Worm (Caenorhabditis elegans) whole organism, L4 larva: Measurements from ENCODE around the gene srx-14.
A peak's percentile ranks its signal among the peaks of the same experiment; 100 is the strongest.

ENCODE experiments used
- D1046.2 ChIP-seq: fragments of 200-800 bp; sonication (Bioruptor generic); IDR thresholded peaks from 2 replicates; pipeline ENCODE4 v1.3.6; 2022; ENCODE audit warnings: missing genetic modification characterization, missing compliant biosample characterization
- F37D6.2 ChIP-seq: sonication (generic microtip); optimal IDR thresholded peaks from 2 replicates; lab custom pipeline; 2016; ENCODE audit warnings: mild to moderate bottlenecking, missing genetic modification characterization, missing compliant biosample characterization
- T26A8.4 ChIP-seq: fragments of 200-800 bp; sonication (Bioruptor generic); IDR thresholded peaks from 2 replicates; pipeline ENCODE4 v1.3.6; 2022; ENCODE audit warnings: missing genetic modification characterization, missing compliant biosample characterization
- Y48G9A.11 ChIP-seq: fragments of 200-800 bp; sonication (Bioruptor generic); IDR thresholded peaks from 2 replicates; pipeline ENCODE4 v1.3.6; 2022; ENCODE audit warnings: missing genetic modification reagents, missing genetic modification characterization, missing compliant biosample characterization
- aha-1 ChIP-seq: fragments of 150-350 bp; peaks from one replicate; lab custom pipeline; 2014; ENCODE audit warnings: missing biosample characterization, missing genetic modification characterization
- aly-2 ChIP-seq: sonication (generic microtip); optimal IDR thresholded peaks from 2 replicates; lab custom pipeline; 2018; ENCODE audit warnings: missing biosample characterization, missing genetic modification characterization
- ceh-32 ChIP-seq: sonication (generic microtip); optimal IDR thresholded peaks from 2 replicates; lab custom pipeline; 2016; ENCODE audit warnings: mild to moderate bottlenecking, missing genetic modification characterization, missing compliant biosample characterization; ENCODE audit not compliant: poor library complexity
- ces-1 ChIP-seq: fragments of 150-350 bp; sonication (generic microtip); optimal IDR thresholded peaks from 4 replicates; lab custom pipeline; 2014; ENCODE audit warnings: missing biosample characterization, missing genetic modification reagents, missing genetic modification characterization
- cey-2 ChIP-seq: sonication (generic microtip); optimal IDR thresholded peaks from 3 replicates; lab custom pipeline; 2017; ENCODE audit warnings: missing genetic modification characterization, mild to moderate bottlenecking, missing compliant biosample characterization, antibody characterized with exemption, borderline replicate concordance; ENCODE audit not compliant: insufficient read depth
- daf-12 ChIP-seq: fragments of 150-350 bp; optimal IDR thresholded peaks from 2 replicates; lab custom pipeline; 2014; ENCODE audit warnings: missing biosample characterization, missing genetic modification reagents, missing genetic modification characterization
- daf-16 ChIP-seq, 3 experiments: sonication (generic microtip); optimal IDR thresholded peaks; 2 replicates each; lab custom pipeline; 2016 to 2017; ENCODE audit warnings: missing genetic modification characterization in 3 of 3, missing genetic modification reagents in 3 of 3, mild to moderate bottlenecking in 2 of 3, missing compliant biosample characterization in 2 of 3, missing biosample characterization in 1 of 3, moderate library complexity in 1 of 3
- dpl-1 ChIP-seq: fragments of 150-350 bp; optimal IDR thresholded peaks from 2 replicates; lab custom pipeline; 2014; ENCODE audit warnings: missing biosample characterization, missing genetic modification reagents, missing genetic modification characterization
- duxl-1 ChIP-seq: sonication (generic microtip); optimal IDR thresholded peaks from 2 replicates; lab custom pipeline; 2016; ENCODE audit warnings: mild to moderate bottlenecking, missing genetic modification characterization, moderate library complexity, missing compliant biosample characterization; ENCODE audit not compliant: poor library complexity
- dve-1 ChIP-seq: sonication (generic microtip); optimal IDR thresholded peaks from 2 replicates; lab custom pipeline; 2017; ENCODE audit warnings: antibody characterized with exemption, mild to moderate bottlenecking, missing genetic modification characterization, missing compliant biosample characterization; ENCODE audit not compliant: insufficient read depth
- egl-43 ChIP-seq: fragments of 200-800 bp; sonication (Bioruptor generic); IDR thresholded peaks from 2 replicates; pipeline ENCODE4 v1.3.6; 2022; ENCODE audit warnings: missing genetic modification reagents, missing genetic modification characterization, missing compliant biosample characterization
- hif-1 ChIP-seq, 2 experiments: sonication (generic microtip); optimal IDR thresholded peaks; 2 replicates each; lab custom pipeline; 2016 to 2017; ENCODE audit warnings: missing compliant biosample characterization in 2 of 2, missing genetic modification characterization in 2 of 2, missing genetic modification reagents in 2 of 2, missing genotype in 2 of 2, mild to moderate bottlenecking in 1 of 2
- hlh-11 ChIP-seq: fragments of 200-800 bp; sonication (Bioruptor generic); optimal IDR thresholded peaks from 2 replicates; lab custom pipeline; 2018; ENCODE audit warnings: mild to moderate bottlenecking, missing genetic modification characterization, missing compliant biosample characterization
- hlh-30 ChIP-seq: sonication (generic microtip); optimal IDR thresholded peaks from 2 replicates; lab custom pipeline; 2017; ENCODE audit warnings: antibody characterized with exemption, mild to moderate bottlenecking, missing genetic modification characterization, missing compliant biosample characterization; ENCODE audit not compliant: insufficient read depth
- hmg-1.1 ChIP-seq: fragments of 200-800 bp; sonication (Bioruptor generic); IDR thresholded peaks from 2 replicates; pipeline ENCODE4 v1.3.6; 2022; ENCODE audit warnings: missing genetic modification reagents, missing genetic modification characterization, missing compliant biosample characterization
- lin-15B ChIP-seq: fragments of 150-350 bp; sonication (generic microtip); optimal IDR thresholded peaks from 3 replicates; lab custom pipeline; 2014; ENCODE audit warnings: missing biosample characterization, missing genetic modification characterization
- lin-39 ChIP-seq: fragments of 150-350 bp; optimal IDR thresholded peaks from 2 replicates; lab custom pipeline; 2014; ENCODE audit warnings: missing biosample characterization, missing genetic modification reagents, missing genetic modification characterization
- madf-5 ChIP-seq, 2 experiments: fragments of 200-800 bp; sonication (Bioruptor generic); IDR thresholded peaks; 2 replicates each; pipeline ENCODE4 v1.3.6; 2022; ENCODE audit warnings: missing compliant biosample characterization in 2 of 2, missing genetic modification characterization in 2 of 2
- madf-9 ChIP-seq: fragments of 200-800 bp; sonication (Bioruptor generic); conservative IDR thresholded peaks from 2 replicates; pipeline ENCODE4 v1.3.6; 2022; ENCODE audit warnings: missing genetic modification reagents, missing genetic modification characterization, missing compliant biosample characterization
- mdl-1 ChIP-seq, 2 experiments: fragments of 150-350 bp in 1 of 2; sonication (generic microtip) in 1 of 2; optimal IDR thresholded peaks; 2 replicates each; lab custom pipeline; 2014 to 2017; ENCODE audit warnings: missing biosample characterization in 2 of 2, missing genetic modification characterization in 2 of 2
- mdt-29 ChIP-seq: fragments of 200-800 bp; sonication (Bioruptor generic); IDR thresholded peaks from 2 replicates; pipeline ENCODE4 v1.3.6; 2022; ENCODE audit warnings: missing genetic modification reagents, missing genetic modification characterization, missing compliant biosample characterization
- mes-2 ChIP-seq: sonication (generic microtip); optimal IDR thresholded peaks from 2 replicates; lab custom pipeline; 2016; ENCODE audit warnings: missing genotype, mild to moderate bottlenecking, missing genetic modification characterization, missing compliant biosample characterization; ENCODE audit not compliant: poor library complexity, severe bottlenecking
- mxl-3 ChIP-seq: fragments of 200-800 bp; sonication (Bioruptor generic); optimal IDR thresholded peaks from 2 replicates; lab custom pipeline; 2018; ENCODE audit warnings: mild to moderate bottlenecking, missing genetic modification characterization, missing compliant biosample characterization
- nhr-102 ChIP-seq: sonication (generic microtip); optimal IDR thresholded peaks from 2 replicates; lab custom pipeline; 2016; ENCODE audit warnings: mild to moderate bottlenecking, missing genetic modification characterization, moderate library complexity, missing compliant biosample characterization
- nhr-11 ChIP-seq: fragments of 150-350 bp; optimal IDR thresholded peaks from 2 replicates; lab custom pipeline; 2014; ENCODE audit warnings: missing biosample characterization, missing genetic modification characterization
- nhr-25 ChIP-seq: sonication (generic microtip); optimal IDR thresholded peaks from 2 replicates; lab custom pipeline; 2017; ENCODE audit warnings: missing genetic modification characterization, mild to moderate bottlenecking, missing compliant biosample characterization, antibody characterized with exemption, moderate library complexity, borderline replicate concordance; ENCODE audit not compliant: insufficient read depth
- nhr-41 ChIP-seq: fragments of 200-800 bp; sonication (Bioruptor generic); IDR thresholded peaks from 2 replicates; pipeline ENCODE4 v1.3.6; 2022; ENCODE audit warnings: missing genetic modification reagents, missing genetic modification characterization, missing compliant biosample characterization
- nhr-42 ChIP-seq: fragments of 200-800 bp; sonication (Bioruptor generic); IDR thresholded peaks from 2 replicates; pipeline ENCODE4 v1.3.6; 2022; ENCODE audit warnings: missing genetic modification characterization, missing compliant biosample characterization
- nhr-48 ChIP-seq: sonication (generic microtip); optimal IDR thresholded peaks from 2 replicates; lab custom pipeline; 2016; ENCODE audit warnings: mild to moderate bottlenecking, missing genetic modification characterization, missing compliant biosample characterization
- pha-4 ChIP-seq, 2 experiments: fragments of 150-350 bp in 1 of 2; fragments of 200-800 bp in 1 of 2; sonication (Bioruptor generic) in 1 of 2; IDR thresholded peaks in 1 of 2; optimal IDR thresholded peaks in 1 of 2; 2 replicates each; pipeline versions ENCODE4 v1.3.6 to Lab custom; 2014 to 2022; ENCODE audit warnings: missing genetic modification characterization in 2 of 2, missing genetic modification reagents in 2 of 2, missing biosample characterization in 1 of 2, missing compliant biosample characterization in 1 of 2
- php-3 ChIP-seq: fragments of 200-800 bp; sonication (Bioruptor generic); IDR thresholded peaks from 2 replicates; pipeline ENCODE4 v1.3.6; 2022; ENCODE audit warnings: missing genetic modification reagents, missing genetic modification characterization, missing compliant biosample characterization
- rbr-2 ChIP-seq: sonication (generic microtip); optimal IDR thresholded peaks from 2 replicates; lab custom pipeline; 2016; ENCODE audit warnings: missing genotype, missing genetic modification characterization, missing compliant biosample characterization
- set-16 ChIP-seq: fragments of 200-800 bp; sonication (Bioruptor generic); IDR thresholded peaks from 2 replicates; pipeline ENCODE4 v1.3.6; 2022; ENCODE audit warnings: missing genetic modification reagents, missing genetic modification characterization, missing compliant biosample characterization
- snpc-1.2 ChIP-seq: fragments of 200-800 bp; sonication (Bioruptor generic); IDR thresholded peaks from 2 replicates; pipeline ENCODE4 v1.3.6; 2022; ENCODE audit warnings: missing genetic modification reagents, missing genetic modification characterization, missing compliant biosample characterization
- spr-3 ChIP-seq: fragments of 200-800 bp; sonication (Bioruptor generic); optimal IDR thresholded peaks from 2 replicates; lab custom pipeline; 2018; ENCODE audit warnings: mild to moderate bottlenecking, missing genetic modification characterization, missing compliant biosample characterization
- unc-130 ChIP-seq: sonication (generic microtip); optimal IDR thresholded peaks from 2 replicates; lab custom pipeline; 2016; ENCODE audit warnings: missing genetic modification reagents, missing genetic modification characterization, missing compliant biosample characterization
- unc-62 ChIP-seq, 3 experiments: fragments of 150-350 bp in 1 of 3; sonication (generic microtip); optimal IDR thresholded peaks in 2 of 3; peaks in 1 of 3; 1 replicate in 1 of 3; 2 replicates in 2 of 3; lab custom pipeline; 2014 to 2017; ENCODE audit warnings: missing biosample characterization in 3 of 3, missing genetic modification characterization in 3 of 3, missing genetic modification reagents in 3 of 3, missing genotype in 1 of 3
- ztf-11 ChIP-seq: fragments of 150-350 bp; optimal IDR thresholded peaks from 2 replicates; lab custom pipeline; 2014; ENCODE audit warnings: missing biosample characterization, missing genetic modification characterization

srx-14 gene

ce11 chrIV:1067430-1067829 lies 46.1 kb downstream of the srx-14 start, which contains the start of gene znf-782 (continued):
- TF ChIP-seq cey-2 (no peak), ceh-32 (tag; lab: Kevin White, UChicago) (peak; percentile 25)

- peak; percentile 74 for TF ChIP-seq set-16 (GFP tag; lab: Robert Waterston, UW)
- no peak for TF ChIP-seq unc-130 (GFP tag; lab: Kevin White, UChicago)
- TF ChIP-seq daf-12, result no peak
- peak; percentile 12 for TF ChIP-seq mxl-3
- peak; percentile 43 for TF ChIP-seq T26A8.4 (GFP tag; lab: Robert Waterston, UW)
- peak; percentile 3 for TF ChIP-seq spr-3 (GFP tag; lab: Kevin White, UChicago)
- no peak for TF ChIP-seq ztf-11 (tag; lab: Kevin White, UChicago)
- no peak for TF ChIP-seq mdt-29 (GFP tag; lab: Robert Waterston, UW)
- TF ChIP-seq nhr-11 (tag; lab: Kevin White, UChicago), result peak; percentile 15
- TF ChIP-seq nhr-102 (tag; lab: Kevin White, UChicago), result peak; percentile 31
- 0 out of 2 replicates have a peak, but pooled peaks have one; percentile 47 for TF ChIP-seq egl-43
- TF ChIP-seq nhr-48, result peak; percentile 32
- no peak for TF ChIP-seq Y48G9A.11
- TF ChIP-seq daf-16 (GFP tag; optimal IDR thresholded peaks at IDR 0.05; lab: Kevin White, UChicago), result no peak
- TF ChIP-seq daf-16 (tag; optimal IDR thresholded peaks at IDR 0.05; lab: Kevin White, UChicago), result peak; percentile 63
- TF ChIP-seq hlh-11 (tag; lab: Kevin White, UChicago), result peak; percentile 93
- TF ChIP-seq madf-5 (GFP tag; IDR thresholded peaks at IDR 0.05; lab: Robert Waterston, UW), result 0 out of 4 replicates have a peak, but pooled peaks of 1 of the 2 experiments have one; percentile 17
- TF ChIP-seq lin-39 (tag; lab: Kevin White, UChicago), result no peak
- peak; percentile 9 for TF ChIP-seq duxl-1 (tag; lab: Kevin White, UChicago)
- TF ChIP-seq madf-9 (GFP tag; lab: Robert Waterston, UW), result peak; percentile 48; the same call in 1 of the 2 replicates
- TF ChIP-seq snpc-1.2 (GFP tag; lab: Robert Waterston, UW), result no peak
- peak in 1 of 2 experiments; percentile 52 for TF ChIP-seq hif-1 (tag; optimal IDR thresholded peaks at IDR 0.05; lab: Kevin White, UChicago)
- TF ChIP-seq nhr-41 (GFP tag; lab: Robert Waterston, UW), result 0 out of 2 replicates have a peak, but pooled peaks have one; percentile 39
- peak; percentile 76 for TF ChIP-seq dve-1
- TF ChIP-seq hlh-30, result peak; percentile 74
- TF ChIP-seq D1046.2, result no peak
- TF ChIP-seq lin-15B (tag; lab: Kevin White, UChicago), result no peak
Observed at ce11 chrIV:1065569-1065968, 48.0 kb downstream of the srx-14 start.

ce11 chrIV:1064289-1064848 lies 49.2 kb downstream of the srx-14 start:
- TF ChIP-seq F37D6.2 (peak; percentile 3), set-16 (GFP tag; lab: Robert Waterston, UW) (peak; percentile 82), mes-2 (tag; lab: Kevin White, UChicago) (no peak), aha-1 (tag; lab: Kevin White, UChicago) (peak; percentile 46), egl-43 (0 out of 2 replicates have a peak, but pooled peaks have one; percentile 30), php-3 (GFP tag; lab: Robert Waterston, UW) (0 out of 2 replicates have a peak, but pooled peaks have one; percentile 7), hlh-30 (peak; percentile 19), daf-16 (GFP tag; optimal IDR thresholded peaks at IDR 0.05; lab: Kevin White, UChicago) (peak in 1 of 2 experiments; percentile 92), daf-16 (tag; optimal IDR thresholded peaks at IDR 0.05; lab: Kevin White, UChicago) (peak; percentile 77), dpl-1 (GFP tag; lab: Kevin White, UChicago) (no peak), pha-4 (GFP tag; IDR thresholded peaks at IDR 0.05; lab: Robert Waterston, UW) (peak; percentile 26; the same call in 1 of the 2 replicates), pha-4 (tag; optimal IDR thresholded peaks at IDR 0.05; lab: Kevin White, UChicago) (no peak), aly-2 (no peak), nhr-25 (tag; lab: Kevin White, UChicago) (no peak), hlh-11 (tag; lab: Kevin White, UChicago) (peak; percentile 85), hmg-1.1 (GFP tag; lab: Robert Waterston, UW) (0 out of 2 replicates have a peak, but pooled peaks have one; percentile 22), hif-1 (tag; optimal IDR thresholded peaks at IDR 0.05; lab: Kevin White, UChicago) (peak in 1 of 2 experiments; percentile 39), unc-62 (GFP tag; optimal IDR thresholded peaks at IDR 0.05 in 1 of 2; lab: Kevin White, UChicago) (peak in 1 of 2 experiments; percentile 61), unc-62 (tag; optimal IDR thresholded peaks at IDR 0.05; lab: Kevin White, UChicago) (no peak), rbr-2 (tag; lab: Kevin White, UChicago) (peak; percentile 20), ces-1 (GFP tag; lab: Kevin White, UChicago) (no peak), nhr-42 (peak; percentile 30; the same call in 1 of the 2 replicates), mdl-1 (tag; optimal IDR thresholded peaks at IDR 0.05; lab: Kevin White, UChicago) (peak in 1 of 2 experiments; percentile 66)
